Fruit fly (Drosophila melanogaster) whole organism, embryonic: ENCODE results near the gene Shawn.

Source experiments
- ATbp ChIP-seq: fragments of 200-800 bp; sonication (Bioruptor generic); optimal IDR thresholded peaks from 2 replicates; lab custom pipeline; 2017; ENCODE audit warnings: missing biosample characterization, mild to moderate bottlenecking, missing genetic modification characterization, missing genetic modification reagents
- Bdp1 ChIP-seq: fragments of 200-800 bp; sonication (Bioruptor generic); optimal IDR thresholded peaks from 3 replicates; lab custom pipeline; 2016; ENCODE audit warnings: missing biosample characterization, missing genetic modification characterization
- CG11085 ChIP-seq: fragments of 200-800 bp; sonication (Bioruptor generic); IDR thresholded peaks from 2 replicates; pipeline ENCODE4 v1.3.6; 2022; ENCODE audit warnings: missing biosample characterization, missing genetic modification characterization
- CG11695 ChIP-seq: fragments of 200-800 bp; sonication (Bioruptor generic); IDR thresholded peaks from 3 replicates; pipeline ENCODE4 v1.3.6; 2022; ENCODE audit warnings: missing biosample characterization, missing genetic modification characterization
- CG12391 ChIP-seq: fragments of 200-800 bp; sonication (Bioruptor generic); optimal IDR thresholded peaks from 3 replicates; lab custom pipeline; 2018; ENCODE audit warnings: missing biosample characterization, mild to moderate bottlenecking, missing genetic modification characterization, moderate library complexity
- CG15696 ChIP-seq: fragments of 200-800 bp; sonication (Bioruptor generic); optimal IDR thresholded peaks from 2 replicates; lab custom pipeline; 2019; ENCODE audit warnings: missing biosample characterization, mild to moderate bottlenecking, missing genetic modification characterization, moderate library complexity
- CG1602 ChIP-seq: fragments of 200-800 bp; sonication (Bioruptor generic); optimal IDR thresholded peaks from 3 replicates; lab custom pipeline; 2016; ENCODE audit warnings: missing biosample characterization, missing genetic modification characterization
- CG17612 ChIP-seq: fragments of 200-800 bp; sonication (Bioruptor generic); IDR thresholded peaks from 2 replicates; pipeline ENCODE4 v1.3.6; 2022; ENCODE audit warnings: missing biosample characterization, missing genetic modification characterization
- CG17912 ChIP-seq: fragments of 200-800 bp; sonication (Bioruptor generic); optimal IDR thresholded peaks from 2 replicates; lab custom pipeline; 2018; ENCODE audit warnings: missing biosample characterization, mild to moderate bottlenecking, missing genetic modification characterization
- CG2120 ChIP-seq: fragments of 200-800 bp; sonication (Bioruptor generic); optimal IDR thresholded peaks from 3 replicates; lab custom pipeline; 2016; ENCODE audit warnings: missing biosample characterization, missing genetic modification characterization
- CG2199 ChIP-seq: fragments of 200-800 bp; sonication (Bioruptor generic); IDR thresholded peaks from 3 replicates; pipeline ENCODE4 v1.3.6; 2022; ENCODE audit warnings: missing biosample characterization, missing genetic modification characterization
- CG30403 ChIP-seq: fragments of 200-800 bp; sonication (Bioruptor generic); optimal IDR thresholded peaks from 3 replicates; lab custom pipeline; 2016; ENCODE audit warnings: missing biosample characterization, missing genetic modification characterization
- CG30431 ChIP-seq: fragments of 200-800 bp; sonication (Bioruptor generic); optimal IDR thresholded peaks from 2 replicates; lab custom pipeline; 2017; ENCODE audit warnings: missing biosample characterization, missing genetic modification characterization
- CG31441 ChIP-seq: fragments of 200-800 bp; sonication (Bioruptor generic); IDR thresholded peaks from 2 replicates; pipeline ENCODE4 v1.3.6; 2022; ENCODE audit warnings: missing biosample characterization, missing genetic modification characterization
- CG5180 ChIP-seq: fragments of 200-800 bp; sonication (Bioruptor generic); optimal IDR thresholded peaks from 3 replicates; lab custom pipeline; 2017; ENCODE audit warnings: missing biosample characterization, missing genetic modification characterization, mild to moderate bottlenecking, moderate library complexity, missing genetic modification reagents
- CG6854 ChIP-seq: fragments of 200-800 bp; sonication (Bioruptor generic); optimal IDR thresholded peaks from 3 replicates; lab custom pipeline; 2017; ENCODE audit warnings: missing biosample characterization, mild to moderate bottlenecking, missing genetic modification characterization
- CG7372 ChIP-seq: fragments of 200-800 bp; sonication (Bioruptor generic); IDR thresholded peaks from 2 replicates; pipeline ENCODE4 v1.3.6; 2022; ENCODE audit warnings: missing biosample characterization, missing genetic modification characterization
- CG7556 ChIP-seq: fragments of 200-800 bp; sonication (Bioruptor generic); optimal IDR thresholded peaks from 2 replicates; lab custom pipeline; 2017; ENCODE audit warnings: missing biosample characterization, mild to moderate bottlenecking, missing genetic modification characterization
- CG7745 ChIP-seq: fragments of 200-800 bp; sonication (Bioruptor generic); optimal IDR thresholded peaks from 2 replicates; lab custom pipeline; 2018; ENCODE audit warnings: missing biosample characterization, mild to moderate bottlenecking, missing genetic modification characterization, moderate library complexity
- CG7786 ChIP-seq: fragments of 200-800 bp; sonication (Bioruptor generic); optimal IDR thresholded peaks from 2 replicates; lab custom pipeline; 2016; ENCODE audit warnings: missing biosample characterization, missing genetic modification characterization
- CG7963 ChIP-seq: fragments of 200-800 bp; sonication (Bioruptor generic); IDR thresholded peaks from 3 replicates; pipeline ENCODE4 v1.3.6; 2022; ENCODE audit warnings: missing biosample characterization, missing genetic modification characterization; ENCODE audit not compliant: partially characterized antibody
- Doc3 ChIP-seq: fragments of 200-800 bp; sonication (Bioruptor generic); IDR thresholded peaks from 3 replicates; pipeline ENCODE4 v1.3.6; 2022; ENCODE audit warnings: missing biosample characterization, missing genetic modification characterization; ENCODE audit not compliant: partially characterized antibody
- Hmx ChIP-seq: fragments of 200-800 bp; sonication (Bioruptor generic); optimal IDR thresholded peaks from 2 replicates; lab custom pipeline; 2016; ENCODE audit warnings: missing biosample characterization, missing genetic modification characterization
- Meics ChIP-seq: fragments of 200-800 bp; sonication (Bioruptor generic); optimal IDR thresholded peaks from 2 replicates; lab custom pipeline; 2017; ENCODE audit warnings: missing biosample characterization, mild to moderate bottlenecking, missing genetic modification characterization
- Nf-YB ChIP-seq: fragments of 200-800 bp; sonication (Bioruptor generic); optimal IDR thresholded peaks from 3 replicates; lab custom pipeline; 2019; ENCODE audit warnings: missing biosample characterization, mild to moderate bottlenecking, missing genetic modification characterization, moderate library complexity
- Spps ChIP-seq: fragments of 200-800 bp; sonication (Bioruptor generic); optimal IDR thresholded peaks from 2 replicates; lab custom pipeline; 2018; ENCODE audit warnings: missing biosample characterization, mild to moderate bottlenecking, missing genetic modification characterization
- amos ChIP-seq: fragments of 200-800 bp; sonication (Bioruptor generic); IDR thresholded peaks from 2 replicates; pipeline ENCODE4 v1.3.6; 2022; ENCODE audit warnings: missing biosample characterization, missing genetic modification characterization; ENCODE audit not compliant: partially characterized antibody
- bbx ChIP-seq: fragments of 200-800 bp; sonication (Bioruptor generic); IDR thresholded peaks from 2 replicates; pipeline ENCODE4 v1.3.6; 2022; ENCODE audit warnings: missing biosample characterization, missing genetic modification characterization; ENCODE audit not compliant: partially characterized antibody
- crol ChIP-seq: fragments of 200-800 bp; sonication (Bioruptor generic); IDR thresholded peaks from 2 replicates; pipeline ENCODE4 v1.3.6; 2022; ENCODE audit warnings: missing biosample characterization, missing genetic modification characterization
- disco-r ChIP-seq: fragments of 200-800 bp; sonication (Bioruptor generic); optimal IDR thresholded peaks from 2 replicates; lab custom pipeline; 2016; ENCODE audit warnings: missing biosample characterization, missing genetic modification characterization
- dmrt11E ChIP-seq: fragments of 200-800 bp; sonication (Bioruptor generic); optimal IDR thresholded peaks from 3 replicates; lab custom pipeline; 2018; ENCODE audit warnings: missing biosample characterization, mild to moderate bottlenecking, missing genetic modification characterization, moderate library complexity
- dysf ChIP-seq: fragments of 200-800 bp; sonication (Bioruptor generic); IDR thresholded peaks from 3 replicates; pipeline ENCODE4 v1.3.6; 2022; ENCODE audit warnings: missing biosample characterization, missing genetic modification characterization
- fd64A ChIP-seq: fragments of 200-800 bp; sonication (Bioruptor generic); optimal IDR thresholded peaks from 3 replicates; lab custom pipeline; 2018; ENCODE audit warnings: missing biosample characterization, mild to moderate bottlenecking, missing genetic modification characterization
- jigr1 ChIP-seq: fragments of 200-800 bp; sonication (Bioruptor generic); IDR thresholded peaks from 3 replicates; pipeline ENCODE4 v1.3.6; 2022; ENCODE audit warnings: missing biosample characterization, missing genetic modification characterization
- kay ChIP-seq: fragments of 200-800 bp; sonication (Bioruptor generic); optimal IDR thresholded peaks from 2 replicates; lab custom pipeline; 2016; ENCODE audit warnings: missing biosample characterization, missing genetic modification characterization
- ken ChIP-seq: fragments of 200-800 bp; sonication (Bioruptor generic); IDR thresholded peaks from 3 replicates; pipeline ENCODE4 v1.3.6; 2022; ENCODE audit warnings: missing biosample characterization, missing genetic modification characterization
- lilli ChIP-seq: fragments of 200-800 bp; sonication (Bioruptor generic); optimal IDR thresholded peaks from 3 replicates; lab custom pipeline; 2016; ENCODE audit warnings: missing biosample characterization, missing genetic modification characterization
- lmd ChIP-seq: fragments of 200-800 bp; sonication (Bioruptor generic); IDR thresholded peaks from 2 replicates; pipeline ENCODE4 v1.3.6; 2022; ENCODE audit warnings: missing biosample characterization, missing genetic modification characterization
- nerfin-2 ChIP-seq: fragments of 200-800 bp; sonication (Bioruptor generic); IDR thresholded peaks from 2 replicates; pipeline ENCODE4 v1.3.6; 2022; ENCODE audit warnings: missing biosample characterization, missing genetic modification characterization; ENCODE audit not compliant: partially characterized antibody
- odd ChIP-seq: fragments of 200-800 bp; sonication (Bioruptor generic); optimal IDR thresholded peaks from 2 replicates; lab custom pipeline; 2017; ENCODE audit warnings: missing biosample characterization, mild to moderate bottlenecking, missing genetic modification characterization
- pita ChIP-seq: fragments of 200-800 bp; sonication (Bioruptor generic); optimal IDR thresholded peaks from 2 replicates; lab custom pipeline; 2017; ENCODE audit warnings: missing biosample characterization, mild to moderate bottlenecking, missing genetic modification characterization
- sc ChIP-seq, 3 experiments: fragments of >200 bp in 2 of 3; fragments of 200-800 bp in 1 of 3; sonication (Bioruptor generic) in 1 of 3; optimal IDR thresholded peaks; 2 replicates in 2 of 3; 3 replicates in 1 of 3; lab custom pipeline; 2017; ENCODE audit warnings: mild to moderate bottlenecking in 1 of 3, missing biosample characterization in 1 of 3, missing genetic modification characterization in 1 of 3, missing genetic modification reagents in 1 of 3
- scrt ChIP-seq: fragments of 200-800 bp; sonication (Bioruptor generic); optimal IDR thresholded peaks from 2 replicates; lab custom pipeline; 2018; ENCODE audit warnings: missing biosample characterization, mild to moderate bottlenecking, missing genetic modification characterization, moderate library complexity
- sob ChIP-seq: fragments of 200-800 bp; sonication (Bioruptor generic); IDR thresholded peaks from 2 replicates; pipeline ENCODE4 v1.3.6; 2022; ENCODE audit warnings: missing biosample characterization, missing genetic modification characterization
- sqz ChIP-seq: fragments of 200-800 bp; sonication (Bioruptor generic); optimal IDR thresholded peaks from 3 replicates; lab custom pipeline; 2018; ENCODE audit warnings: missing biosample characterization, mild to moderate bottlenecking, missing genetic modification characterization
- stwl ChIP-seq: fragments of 200-800 bp; sonication (Bioruptor generic); optimal IDR thresholded peaks from 3 replicates; lab custom pipeline; 2018; ENCODE audit warnings: missing biosample characterization, mild to moderate bottlenecking, missing genetic modification characterization, moderate library complexity
- tio ChIP-seq: fragments of 200-800 bp; sonication (Bioruptor generic); optimal IDR thresholded peaks from 2 replicates; lab custom pipeline; 2017; ENCODE audit warnings: missing biosample characterization, missing genetic modification characterization, inconsistent platforms
- trem ChIP-seq: fragments of 200-800 bp; optimal IDR thresholded peaks from 3 replicates; lab custom pipeline; 2019; ENCODE audit warnings: missing biosample characterization, mild to moderate bottlenecking, missing genetic modification characterization, moderate library complexity

Shawn gene

dm6 chrX:19663859-19664728 lies 52.8 kb downstream of the Shawn start, which contains the start of the genes CG14223 and Ssu72 (continued):
- TF ChIP-seq amos (peak; percentile 87), CG11085 (GFP tag; lab: Robert Waterston, UW) (no peak), CG17612 (GFP tag; lab: Robert Waterston, UW) (no peak), stwl (tag; lab: Kevin White, UChicago) (peak; percentile 22), Spps (tag; lab: Kevin White, UChicago) (no peak), lilli (GFP tag; lab: Kevin White, UChicago) (no peak), ATbp (no peak), CG7963 (GFP tag; lab: Robert Waterston, UW) (peak; percentile 57; the same call in 1 of the 3 replicates), sob (GFP tag; lab: Robert Waterston, UW) (no peak), lmd (GFP tag; lab: Robert Waterston, UW) (no peak), CG12391 (peak; percentile 3), CG1602 (no peak), pita (GFP tag; lab: Kevin White, UChicago) (no peak), dysf (GFP tag; lab: Robert Waterston, UW) (no peak), CG31441 (GFP tag; lab: Robert Waterston, UW) (no peak), Meics (no peak), bbx (GFP tag; lab: Robert Waterston, UW) (peak; percentile 83), crol (GFP tag; lab: Robert Waterston, UW) (no peak), CG17912 (GFP tag; lab: Kevin White, UChicago) (no peak), jigr1 (GFP tag; lab: Robert Waterston, UW) (no peak), Hmx (GFP tag; lab: Kevin White, UChicago) (peak; percentile 12), dmrt11E (tag; lab: Kevin White, UChicago) (no peak), nerfin-2 (GFP tag; lab: Robert Waterston, UW) (peak; percentile 70), Nf-YB (GFP tag; lab: Kevin White, UChicago) (no peak), trem (peak; percentile 6), sc (optimal IDR thresholded peaks at IDR 0.05; lab: Kevin White, UChicago) (no peak), sc (GFP tag; optimal IDR thresholded peaks at IDR 0.05; lab: Kevin White, UChicago) (no peak), CG5180 (no peak), Bdp1 (GFP tag; lab: Kevin White, UChicago) (no peak), CG7745 (no peak), CG30431 (GFP tag; lab: Kevin White, UChicago) (no peak), CG7372 (no peak), CG11695 (GFP tag; lab: Robert Waterston, UW) (no peak), CG2120 (GFP tag; lab: Kevin White, UChicago) (no peak), sqz (GFP tag; lab: Kevin White, UChicago) (no peak), CG7556 (GFP tag; lab: Kevin White, UChicago) (no peak), ken (GFP tag; lab: Robert Waterston, UW) (no peak), kay (GFP tag; lab: Kevin White, UChicago) (no peak), CG30403 (peak; percentile 29), scrt (GFP tag; lab: Kevin White, UChicago) (no peak), CG6854 (GFP tag; lab: Kevin White, UChicago) (no peak), CG2199 (GFP tag; lab: Robert Waterston, UW) (no peak), CG15696 (no peak), odd (GFP tag; lab: Kevin White, UChicago) (no peak), fd64A (no peak), tio (GFP tag; lab: Kevin White, UChicago) (no peak), CG7786 (GFP tag; lab: Kevin White, UChicago) (no peak), disco-r (GFP tag; lab: Kevin White, UChicago) (no peak), Doc3 (GFP tag; lab: Robert Waterston, UW) (peak; percentile 80)
